Fruit fly (Drosophila melanogaster) whole organism, embryonic: ENCODE data around the gene papi.

Experiments
- Awh ChIP-seq: fragments of 200-800 bp; sonication (Bioruptor generic); IDR thresholded peaks from 2 replicates; pipeline ENCODE4, ENCODE4 v1.3.6; 2022; ENCODE audit warnings: missing biosample characterization, missing genetic modification characterization
- B-H1 ChIP-seq: fragments of 200-800 bp; sonication (Bioruptor generic); IDR thresholded peaks from 3 replicates; pipeline ENCODE4 v1.3.6; 2022; ENCODE audit warnings: missing biosample characterization, missing genetic modification characterization
- Bgb ChIP-seq: fragments of 200-800 bp; sonication (Bioruptor generic); IDR thresholded peaks from 2 replicates; pipeline ENCODE4 v1.3.6; 2022; ENCODE audit warnings: missing biosample characterization, missing genetic modification characterization; ENCODE audit not compliant: partially characterized antibody
- CG10565 ChIP-seq: fragments of 200-800 bp; sonication (Bioruptor generic); optimal IDR thresholded peaks from 3 replicates; lab custom pipeline; 2016; ENCODE audit warnings: missing biosample characterization, mild to moderate bottlenecking, missing genetic modification characterization
- CG11247 ChIP-seq: fragments of 200-800 bp; sonication (Bioruptor generic); IDR thresholded peaks from 2 replicates; pipeline ENCODE4 v1.3.6; 2022; ENCODE audit warnings: missing biosample characterization, missing genetic modification characterization
- CG11504 ChIP-seq: fragments of 200-800 bp; sonication (Bioruptor generic); optimal IDR thresholded peaks from 3 replicates; lab custom pipeline; 2019; ENCODE audit warnings: missing biosample characterization, mild to moderate bottlenecking, missing genetic modification characterization, moderate library complexity
- CG12769 ChIP-seq: fragments of 200-800 bp; sonication (Bioruptor generic); optimal IDR thresholded peaks from 2 replicates; lab custom pipeline; 2019; ENCODE audit warnings: missing biosample characterization, mild to moderate bottlenecking, missing genetic modification characterization, moderate library complexity
- CG13287 ChIP-seq: fragments of 200-800 bp; sonication (Bioruptor generic); IDR thresholded peaks from 2 replicates; pipeline ENCODE4 v1.3.6; 2022; ENCODE audit warnings: missing biosample characterization, missing genetic modification characterization; ENCODE audit not compliant: partially characterized antibody
- CG13296 ChIP-seq: fragments of 200-800 bp; sonication (Bioruptor generic); optimal IDR thresholded peaks from 3 replicates; lab custom pipeline; 2018; ENCODE audit warnings: missing biosample characterization, mild to moderate bottlenecking, missing genetic modification characterization
- CG14667 ChIP-seq: fragments of 200-800 bp; sonication (Bioruptor generic); IDR thresholded peaks from 2 replicates; pipeline ENCODE4 v1.3.6; 2022; ENCODE audit warnings: missing biosample characterization, missing genetic modification characterization
- CG14965 ChIP-seq: fragments of 200-800 bp; sonication (Bioruptor generic); optimal IDR thresholded peaks from 2 replicates; lab custom pipeline; 2016; ENCODE audit warnings: missing biosample characterization, missing genetic modification characterization, borderline replicate concordance
- CG15479 ChIP-seq: fragments of 200-800 bp; sonication (Bioruptor generic); optimal IDR thresholded peaks from 3 replicates; lab custom pipeline; 2019; ENCODE audit warnings: missing biosample characterization, mild to moderate bottlenecking, missing genetic modification characterization, moderate library complexity
- CG15601 ChIP-seq: fragments of 200-800 bp; sonication (Bioruptor generic); optimal IDR thresholded peaks from 3 replicates; lab custom pipeline; 2019; ENCODE audit warnings: missing biosample characterization, mild to moderate bottlenecking, missing genetic modification characterization, moderate library complexity
- CG17186 ChIP-seq: fragments of 200-800 bp; sonication (Bioruptor generic); optimal IDR thresholded peaks from 3 replicates; lab custom pipeline; 2017; ENCODE audit warnings: missing biosample characterization, missing genetic modification reagents, missing genetic modification characterization
- CG18011 ChIP-seq: fragments of 200-800 bp; sonication (Bioruptor generic); optimal IDR thresholded peaks from 2 replicates; lab custom pipeline; 2017; ENCODE audit warnings: missing biosample characterization, missing genetic modification characterization, mild to moderate bottlenecking, moderate library complexity, missing genotype
- CG30431 ChIP-seq: fragments of 200-800 bp; sonication (Bioruptor generic); optimal IDR thresholded peaks from 2 replicates; lab custom pipeline; 2017; ENCODE audit warnings: missing biosample characterization, missing genetic modification characterization
- CG31224 ChIP-seq: fragments of 200-800 bp; sonication (Bioruptor generic); IDR thresholded peaks from 2 replicates; pipeline ENCODE4 v1.3.6; 2022; ENCODE audit warnings: missing biosample characterization, missing genetic modification characterization
- CG32772 ChIP-seq: fragments of 200-800 bp; sonication (Bioruptor generic); IDR thresholded peaks from 2 replicates; pipeline ENCODE4 v1.3.6; 2022; ENCODE audit warnings: missing biosample characterization, missing genetic modification characterization
- CG4282 ChIP-seq: fragments of 200-800 bp; sonication (Bioruptor generic); optimal IDR thresholded peaks from 2 replicates; lab custom pipeline; 2016; ENCODE audit warnings: missing biosample characterization, missing genetic modification characterization
- CG6683 ChIP-seq: fragments of 200-800 bp; sonication (Bioruptor generic); optimal IDR thresholded peaks from 2 replicates; lab custom pipeline; 2017; ENCODE audit warnings: missing biosample characterization, mild to moderate bottlenecking, missing genetic modification characterization, missing genetic modification reagents
- CG7839 ChIP-seq: fragments of 200-800 bp; sonication (Bioruptor generic); optimal IDR thresholded peaks from 3 replicates; lab custom pipeline; 2018; ENCODE audit warnings: missing biosample characterization, mild to moderate bottlenecking, missing genetic modification characterization, moderate library complexity
- CG8281 ChIP-seq: fragments of 200-800 bp; sonication (Bioruptor generic); optimal IDR thresholded peaks from 2 replicates; lab custom pipeline; 2018; ENCODE audit warnings: missing biosample characterization, mild to moderate bottlenecking, missing genetic modification characterization, moderate library complexity
- CG8924 ChIP-seq: fragments of 200-800 bp; optimal IDR thresholded peaks from 3 replicates; lab custom pipeline; 2019; ENCODE audit warnings: missing biosample characterization, mild to moderate bottlenecking, missing genetic modification characterization, moderate library complexity
- CG9727 ChIP-seq: fragments of 200-800 bp; sonication (Bioruptor generic); optimal IDR thresholded peaks from 3 replicates; lab custom pipeline; 2017; ENCODE audit warnings: missing biosample characterization, mild to moderate bottlenecking, missing genetic modification characterization
- CG9876 ChIP-seq: fragments of 200-800 bp; sonication (Bioruptor generic); optimal IDR thresholded peaks from 2 replicates; lab custom pipeline; 2016; ENCODE audit warnings: missing biosample characterization, missing genetic modification characterization
- Camta ChIP-seq: fragments of 200-800 bp; sonication (Bioruptor generic); optimal IDR thresholded peaks from 2 replicates; lab custom pipeline; 2016; ENCODE audit warnings: missing biosample characterization, missing genetic modification characterization
- CoRest ChIP-seq: fragments of 200-800 bp; sonication (Bioruptor generic); optimal IDR thresholded peaks from 3 replicates; lab custom pipeline; 2018; ENCODE audit warnings: missing biosample characterization, mild to moderate bottlenecking, missing genetic modification characterization, moderate library complexity
- HmgZ ChIP-seq: fragments of 200-800 bp; sonication (Bioruptor generic); optimal IDR thresholded peaks from 2 replicates; lab custom pipeline; 2018; ENCODE audit warnings: missing biosample characterization, mild to moderate bottlenecking, missing genetic modification characterization
- Hsf ChIP-seq: fragments of 200-800 bp; sonication (Bioruptor generic); optimal IDR thresholded peaks from 3 replicates; lab custom pipeline; 2016; ENCODE audit warnings: missing biosample characterization, missing genetic modification characterization
- Lhr ChIP-seq: fragments of 200-800 bp; sonication (Bioruptor generic); optimal IDR thresholded peaks from 3 replicates; lab custom pipeline; 2017; ENCODE audit warnings: mild to moderate bottlenecking, missing biosample characterization, missing genetic modification reagents, missing genetic modification characterization
- Lpt ChIP-seq: fragments of >200 bp; optimal IDR thresholded peaks from 2 replicates; lab custom pipeline; 2018; ENCODE audit warnings: missing biosample characterization, missing genetic modification characterization
- NK7.1 ChIP-seq: fragments of 200-800 bp; sonication (Bioruptor generic); optimal IDR thresholded peaks from 3 replicates; lab custom pipeline; 2016; ENCODE audit warnings: missing biosample characterization, missing genetic modification characterization
- Sin3A ChIP-seq: fragments of >200 bp; optimal IDR thresholded peaks from 2 replicates; lab custom pipeline; 2018
- Ssrp ChIP-seq: fragments of 200-800 bp; sonication (Bioruptor generic); optimal IDR thresholded peaks from 2 replicates; lab custom pipeline; 2018; ENCODE audit warnings: missing biosample characterization, mild to moderate bottlenecking, missing genetic modification characterization, moderate library complexity
- Tbp ChIP-seq: fragments of >200 bp; optimal IDR thresholded peaks from 2 replicates; lab custom pipeline; 2018; ENCODE audit warnings: missing biosample characterization, missing genetic modification characterization
- Trl ChIP-seq, 3 experiments: fragments of >200 bp in 2 of 3; fragments of 200-800 bp in 1 of 3; sonication (Bioruptor generic) in 1 of 3; optimal IDR thresholded peaks; 2 replicates in 1 of 3; 3 replicates in 2 of 3; lab custom pipeline; 2016 to 2017; ENCODE audit warnings: missing biosample characterization in 1 of 3, missing genetic modification characterization in 1 of 3
- Vsx1 ChIP-seq: fragments of 200-800 bp; sonication (Bioruptor generic); optimal IDR thresholded peaks from 2 replicates; lab custom pipeline; 2017; ENCODE audit warnings: missing biosample characterization, mild to moderate bottlenecking, missing genetic modification characterization, missing genetic modification reagents
- chm ChIP-seq: fragments of 200-800 bp; sonication (Bioruptor generic); IDR thresholded peaks from 2 replicates; pipeline ENCODE4 v1.3.6; 2022; ENCODE audit warnings: missing biosample characterization, missing genetic modification characterization
- gce ChIP-seq: fragments of 200-800 bp; sonication (Bioruptor generic); IDR thresholded peaks from 3 replicates; pipeline ENCODE4 v1.3.6; 2022; ENCODE audit warnings: missing biosample characterization, missing genetic modification characterization
- ham ChIP-seq: fragments of 200-800 bp; sonication (Bioruptor generic); IDR thresholded peaks from 2 replicates; pipeline ENCODE4 v1.3.6; 2022; ENCODE audit warnings: missing biosample characterization, missing genetic modification characterization
- insv ChIP-seq, 2 experiments: fragments of 200-800 bp; sonication (Bioruptor generic); optimal IDR thresholded peaks; 3 replicates each; lab custom pipeline; 2016 to 2018; ENCODE audit warnings: missing biosample characterization in 2 of 2, missing genetic modification characterization in 2 of 2
- jigr1 ChIP-seq: fragments of 200-800 bp; sonication (Bioruptor generic); IDR thresholded peaks from 3 replicates; pipeline ENCODE4 v1.3.6; 2022; ENCODE audit warnings: missing biosample characterization, missing genetic modification characterization
- jumu ChIP-seq: fragments of 200-800 bp; sonication (Bioruptor generic); optimal IDR thresholded peaks from 3 replicates; lab custom pipeline; 2016; ENCODE audit warnings: missing biosample characterization, missing genetic modification characterization
- kni ChIP-seq: fragments of 200-800 bp; sonication (Bioruptor generic); optimal IDR thresholded peaks from 3 replicates; lab custom pipeline; 2017; ENCODE audit warnings: mild to moderate bottlenecking, missing biosample characterization, missing genetic modification reagents, missing genetic modification characterization
- luna ChIP-seq: fragments of 200-800 bp; sonication (Bioruptor generic); optimal IDR thresholded peaks from 2 replicates; lab custom pipeline; 2016; ENCODE audit warnings: missing biosample characterization, missing genetic modification characterization
- pita ChIP-seq: fragments of 200-800 bp; sonication (Bioruptor generic); optimal IDR thresholded peaks from 2 replicates; lab custom pipeline; 2017; ENCODE audit warnings: missing biosample characterization, mild to moderate bottlenecking, missing genetic modification characterization
- psq ChIP-seq: fragments of 200-800 bp; sonication (Bioruptor generic); optimal IDR thresholded peaks from 2 replicates; lab custom pipeline; 2017; ENCODE audit warnings: missing biosample characterization, missing genetic modification characterization
- seq ChIP-seq: fragments of 200-800 bp; sonication (Bioruptor generic); IDR thresholded peaks from 2 replicates; pipeline ENCODE4 v1.3.6; 2022; ENCODE audit warnings: missing biosample characterization, missing genetic modification characterization
- slp2 ChIP-seq: fragments of 200-800 bp; sonication (Bioruptor generic); optimal IDR thresholded peaks from 2 replicates; lab custom pipeline; 2016; ENCODE audit warnings: missing biosample characterization, missing genetic modification characterization
- sr ChIP-seq: fragments of 200-800 bp; sonication (Bioruptor generic); IDR thresholded peaks from 3 replicates; pipeline ENCODE4 v1.3.6; 2022; ENCODE audit warnings: missing biosample characterization, missing genetic modification characterization
- twi ChIP-seq: fragments of 200-800 bp; optimal IDR thresholded peaks from 2 replicates; lab custom pipeline; 2019; ENCODE audit warnings: missing biosample characterization, mild to moderate bottlenecking, missing genetic modification characterization, moderate library complexity
- wdn ChIP-seq: fragments of 200-800 bp; sonication (Bioruptor generic); IDR thresholded peaks from 2 replicates; pipeline ENCODE4 v1.3.6; 2022; ENCODE audit warnings: missing biosample characterization, missing genetic modification characterization

The papi gene

DNA sequence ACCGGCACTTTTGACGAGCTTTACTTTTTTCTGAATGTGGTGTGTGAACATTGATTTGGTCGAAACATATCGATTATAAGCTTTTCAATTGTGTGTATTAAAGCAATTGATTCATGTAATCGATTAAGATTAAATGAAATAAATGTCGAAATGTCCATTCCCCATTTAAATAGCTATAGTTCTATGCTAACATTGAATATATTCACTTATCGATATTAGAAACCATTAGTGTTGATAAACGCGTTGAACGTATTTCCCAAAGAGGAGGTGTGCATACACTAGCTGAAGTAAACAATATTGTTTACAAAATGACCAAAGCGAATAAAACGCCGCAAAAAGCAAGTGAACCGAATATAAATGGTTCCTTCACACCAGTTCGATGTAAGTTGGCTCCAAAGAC is 6.5 kb upstream of the papi start, which contains the start of the genes Uch and CG34174 (continued):
- peak in 1 of 2 experiments; percentile 19 for TF ChIP-seq Trl (optimal IDR thresholded peaks at IDR 0.05; lab: Kevin White, UChicago)
- peak; percentile 4 for TF ChIP-seq Trl (GFP tag; optimal IDR thresholded peaks at IDR 0.05; lab: Kevin White, UChicago)
- TF ChIP-seq CG13296 (GFP tag; lab: Kevin White, UChicago) = no peak
- peak; percentile 87 for TF ChIP-seq CG13287 (GFP tag; lab: Robert Waterston, UW)
- TF ChIP-seq chm (GFP tag; lab: Robert Waterston, UW) = no peak
- no peak for TF ChIP-seq jumu (GFP tag; lab: Kevin White, UChicago)
- TF ChIP-seq pita (GFP tag; lab: Kevin White, UChicago) = no peak
- no peak for TF ChIP-seq NK7.1 (GFP tag; lab: Kevin White, UChicago)
- TF ChIP-seq CG11247 (GFP tag; lab: Robert Waterston, UW) = no peak
- TF ChIP-seq CG11504 (tag; lab: Kevin White, UChicago) = no peak
- no peak for TF ChIP-seq B-H1 (GFP tag; lab: Robert Waterston, UW)
- no peak for TF ChIP-seq twi
- peak; percentile 24 for TF ChIP-seq CG17186 (GFP tag; lab: Kevin White, UChicago)
- no peak for TF ChIP-seq psq (GFP tag; lab: Kevin White, UChicago)
- no peak for TF ChIP-seq CG15479 (GFP tag; lab: Kevin White, UChicago)
- no peak for TF ChIP-seq CG4282
- TF ChIP-seq CG31224 = no peak
- no peak for TF ChIP-seq Camta (GFP tag; lab: Kevin White, UChicago)
- TF ChIP-seq luna = no peak
- TF ChIP-seq CG8924 (tag; lab: Kevin White, UChicago) = no peak
- no peak for TF ChIP-seq slp2 (GFP tag; lab: Kevin White, UChicago)
- TF ChIP-seq CG32772 (GFP tag; lab: Robert Waterston, UW) = no peak
- TF ChIP-seq Hsf (GFP tag; lab: Kevin White, UChicago) = peak; percentile 1
- TF ChIP-seq Ssrp = no peak
- no peak for TF ChIP-seq CG7839 (tag; lab: Kevin White, UChicago)
- TF ChIP-seq kni = peak; percentile 18
- peak; percentile 66 for TF ChIP-seq Lhr (GFP tag; lab: Kevin White, UChicago)
- TF ChIP-seq CG6683 (GFP tag; lab: Kevin White, UChicago) = no peak
- TF ChIP-seq CG15601 = peak; percentile 42
- no peak for TF ChIP-seq CG8281 (tag; lab: Kevin White, UChicago)
- TF ChIP-seq HmgZ (tag; lab: Kevin White, UChicago) = peak; percentile 65
- no peak for TF ChIP-seq Tbp (GFP tag; lab: Kevin White, UChicago)
- TF ChIP-seq CG30431 (GFP tag; lab: Kevin White, UChicago) = no peak
- TF ChIP-seq CG14965 (GFP tag; lab: Kevin White, UChicago) = no peak
- peak; percentile 68 for TF ChIP-seq Bgb (GFP tag; lab: Robert Waterston, UW)
- no peak for TF ChIP-seq CG18011
- TF ChIP-seq Vsx1 = no peak
- TF ChIP-seq CG10565 (GFP tag; lab: Kevin White, UChicago) = no peak
- peak; percentile 43 for TF ChIP-seq Sin3A (lab: Kevin White, UChicago)
- TF ChIP-seq jigr1 (GFP tag; lab: Robert Waterston, UW) = no peak
- no peak for TF ChIP-seq seq (GFP tag; lab: Robert Waterston, UW)
- peak; percentile 29 for TF ChIP-seq CoRest (tag; lab: Kevin White, UChicago)
- TF ChIP-seq Lpt (GFP tag; lab: Kevin White, UChicago) = no peak
- no peak for TF ChIP-seq CG12769 (tag; lab: Kevin White, UChicago)
- no peak for TF ChIP-seq CG9876 (GFP tag; lab: Kevin White, UChicago)
- no peak for TF ChIP-seq insv (GFP tag; optimal IDR thresholded peaks at IDR 0.05; lab: Kevin White, UChicago)
- TF ChIP-seq Awh (GFP tag; lab: Robert Waterston, UW) = no peak
- TF ChIP-seq gce (GFP tag; lab: Robert Waterston, UW) = no peak
- no peak for TF ChIP-seq ham (GFP tag; lab: Robert Waterston, UW)
- TF ChIP-seq sr (GFP tag; lab: Robert Waterston, UW) = no peak
- TF ChIP-seq CG9727 (GFP tag; lab: Kevin White, UChicago) = peak; percentile 12
- TF ChIP-seq CG14667 (GFP tag; lab: Robert Waterston, UW) = no peak
- no peak for TF ChIP-seq wdn (GFP tag; lab: Robert Waterston, UW)
